Fruit fly (Drosophila melanogaster) whole organism, embryonic: ENCODE data around the gene Rpp14a.

Source experiments
- B-H2 ChIP-seq: fragments of 200-800 bp; sonication (Bioruptor generic); optimal IDR thresholded peaks from 2 replicates; lab custom pipeline; 2018; ENCODE audit warnings: missing biosample characterization, mild to moderate bottlenecking, missing genetic modification characterization
- CG10543 ChIP-seq: fragments of 200-800 bp; sonication (Bioruptor generic); optimal IDR thresholded peaks from 3 replicates; lab custom pipeline; 2017; ENCODE audit warnings: missing biosample characterization, mild to moderate bottlenecking, missing genetic modification characterization, moderate library complexity
- CG10979 ChIP-seq: fragments of 200-800 bp; sonication (Bioruptor generic); optimal IDR thresholded peaks from 2 replicates; lab custom pipeline; 2018; ENCODE audit warnings: missing biosample characterization, mild to moderate bottlenecking, missing genetic modification characterization, moderate library complexity
- CG12299 ChIP-seq: fragments of 200-800 bp; sonication (Bioruptor generic); optimal IDR thresholded peaks from 2 replicates; lab custom pipeline; 2018; ENCODE audit warnings: missing biosample characterization, mild to moderate bottlenecking, missing genetic modification characterization
- CG1233 ChIP-seq: fragments of 200-800 bp; sonication (Bioruptor generic); optimal IDR thresholded peaks from 4 replicates; lab custom pipeline; 2018; ENCODE audit warnings: missing biosample characterization, mild to moderate bottlenecking, missing genetic modification characterization
- CG12659 ChIP-seq: fragments of 200-800 bp; sonication (Bioruptor generic); optimal IDR thresholded peaks from 3 replicates; lab custom pipeline; 2017; ENCODE audit warnings: mild to moderate bottlenecking, missing biosample characterization, missing genetic modification reagents, missing genetic modification characterization
- CG13296 ChIP-seq: fragments of 200-800 bp; sonication (Bioruptor generic); optimal IDR thresholded peaks from 3 replicates; lab custom pipeline; 2018; ENCODE audit warnings: missing biosample characterization, mild to moderate bottlenecking, missing genetic modification characterization
- CG15479 ChIP-seq: fragments of 200-800 bp; sonication (Bioruptor generic); optimal IDR thresholded peaks from 3 replicates; lab custom pipeline; 2019; ENCODE audit warnings: missing biosample characterization, mild to moderate bottlenecking, missing genetic modification characterization, moderate library complexity
- CG1602 ChIP-seq: fragments of 200-800 bp; sonication (Bioruptor generic); optimal IDR thresholded peaks from 3 replicates; lab custom pipeline; 2016; ENCODE audit warnings: missing biosample characterization, missing genetic modification characterization
- CG18476 ChIP-seq: fragments of 200-800 bp; sonication (Bioruptor generic); optimal IDR thresholded peaks from 2 replicates; lab custom pipeline; 2016; ENCODE audit warnings: missing biosample characterization, mild to moderate bottlenecking, missing genetic modification characterization
- CG2199 ChIP-seq: fragments of 200-800 bp; sonication (Bioruptor generic); IDR thresholded peaks from 3 replicates; pipeline ENCODE4 v1.3.6; 2022; ENCODE audit warnings: missing biosample characterization, missing genetic modification characterization
- CG31365 ChIP-seq: fragments of 200-800 bp; sonication (Bioruptor generic); optimal IDR thresholded peaks from 2 replicates; lab custom pipeline; 2018; ENCODE audit warnings: missing biosample characterization, mild to moderate bottlenecking, missing genetic modification characterization
- CG34376 ChIP-seq: fragments of 200-800 bp; sonication (Bioruptor generic); optimal IDR thresholded peaks from 2 replicates; lab custom pipeline; 2018; ENCODE audit warnings: missing biosample characterization, mild to moderate bottlenecking, missing genetic modification characterization
- CG34422 ChIP-seq: fragments of 200-800 bp; sonication (Bioruptor generic); IDR thresholded peaks from 3 replicates; pipeline ENCODE4 v1.3.6; 2022; ENCODE audit warnings: missing biosample characterization, missing genetic modification characterization
- CG5245 ChIP-seq: fragments of 200-800 bp; sonication (Bioruptor generic); optimal IDR thresholded peaks from 3 replicates; lab custom pipeline; 2016; ENCODE audit warnings: missing biosample characterization, missing genetic modification characterization
- CG6254 ChIP-seq: fragments of 200-800 bp; sonication (Bioruptor generic); optimal IDR thresholded peaks from 3 replicates; lab custom pipeline; 2017; ENCODE audit warnings: mild to moderate bottlenecking, missing biosample characterization, missing genetic modification reagents, missing genetic modification characterization
- CG6813 ChIP-seq: fragments of 200-800 bp; sonication (Bioruptor generic); optimal IDR thresholded peaks from 2 replicates; lab custom pipeline; 2017; ENCODE audit warnings: missing biosample characterization, missing genetic modification characterization, mild to moderate bottlenecking, moderate library complexity, missing genetic modification reagents
- CG9437 ChIP-seq: fragments of 200-800 bp; sonication (Bioruptor generic); optimal IDR thresholded peaks from 2 replicates; lab custom pipeline; 2018; ENCODE audit warnings: missing biosample characterization, mild to moderate bottlenecking, missing genetic modification characterization
- Doc3 ChIP-seq: fragments of 200-800 bp; sonication (Bioruptor generic); IDR thresholded peaks from 3 replicates; pipeline ENCODE4 v1.3.6; 2022; ENCODE audit warnings: missing biosample characterization, missing genetic modification characterization; ENCODE audit not compliant: partially characterized antibody
- Drgx ChIP-seq: fragments of 200-800 bp; sonication (Bioruptor generic); IDR thresholded peaks from 2 replicates; pipeline ENCODE4 v1.3.6; 2022; ENCODE audit warnings: missing biosample characterization, missing genetic modification characterization
- H2.0 ChIP-seq: fragments of 200-800 bp; sonication (Bioruptor generic); IDR thresholded peaks from 2 replicates; pipeline ENCODE4 v1.3.6; 2022; ENCODE audit warnings: missing biosample characterization, missing genetic modification characterization
- HLH3B ChIP-seq: fragments of 200-800 bp; sonication (Bioruptor generic); IDR thresholded peaks from 2 replicates; pipeline ENCODE4 v1.3.6; 2022; ENCODE audit warnings: missing biosample characterization, missing genetic modification characterization
- Hr3 ChIP-seq: fragments of 200-800 bp; sonication (Bioruptor generic); optimal IDR thresholded peaks from 3 replicates; lab custom pipeline; 2016; ENCODE audit warnings: missing biosample characterization, missing genetic modification characterization
- MTF-1 ChIP-seq: fragments of 200-800 bp; sonication (Bioruptor generic); optimal IDR thresholded peaks from 2 replicates; lab custom pipeline; 2018; ENCODE audit warnings: missing biosample characterization, mild to moderate bottlenecking, missing genetic modification characterization, borderline replicate concordance
- NFAT ChIP-seq: fragments of 200-800 bp; sonication (Bioruptor generic); IDR thresholded peaks from 2 replicates; pipeline ENCODE4 v1.3.6; 2022; ENCODE audit warnings: missing biosample characterization, missing genetic modification characterization
- Neu2 ChIP-seq: fragments of 200-800 bp; sonication (Bioruptor generic); optimal IDR thresholded peaks from 3 replicates; lab custom pipeline; 2016; ENCODE audit warnings: missing biosample characterization, missing genetic modification characterization, borderline replicate concordance
- Ptx1 ChIP-seq: fragments of 200-800 bp; sonication (Bioruptor generic); IDR thresholded peaks from 2 replicates; pipeline ENCODE4 v1.3.6; 2022; ENCODE audit warnings: missing biosample characterization, missing genetic modification characterization
- Six4 ChIP-seq: fragments of 200-800 bp; sonication (Bioruptor generic); optimal IDR thresholded peaks from 2 replicates; lab custom pipeline; 2016; ENCODE audit warnings: missing biosample characterization, missing genetic modification characterization
- Ssrp ChIP-seq: fragments of 200-800 bp; sonication (Bioruptor generic); optimal IDR thresholded peaks from 2 replicates; lab custom pipeline; 2018; ENCODE audit warnings: missing biosample characterization, mild to moderate bottlenecking, missing genetic modification characterization, moderate library complexity
- Stat92E ChIP-seq, 3 experiments: fragments of >200 bp in 2 of 3; fragments of 200-800 bp in 1 of 3; sonication (Bioruptor generic) in 1 of 3; optimal IDR thresholded peaks; 2 replicates each; lab custom pipeline; 2017 to 2019; ENCODE audit warnings: missing biosample characterization in 3 of 3, missing genetic modification characterization in 3 of 3, mild to moderate bottlenecking in 1 of 3, moderate library complexity in 1 of 3
- ato ChIP-seq: fragments of 200-800 bp; sonication (Bioruptor generic); IDR thresholded peaks from 2 replicates; pipeline ENCODE4 v1.3.6; 2022; ENCODE audit warnings: missing biosample characterization, missing genetic modification characterization; ENCODE audit not compliant: partially characterized antibody
- caup ChIP-seq: fragments of 200-800 bp; sonication (Bioruptor generic); optimal IDR thresholded peaks from 3 replicates; lab custom pipeline; 2017; ENCODE audit warnings: missing biosample characterization, mild to moderate bottlenecking, missing genetic modification characterization, moderate library complexity; ENCODE audit not compliant: severe bottlenecking
- cg ChIP-seq: fragments of 200-800 bp; sonication (Bioruptor generic); optimal IDR thresholded peaks from 3 replicates; lab custom pipeline; 2019; ENCODE audit warnings: missing biosample characterization, mild to moderate bottlenecking, missing genetic modification characterization, moderate library complexity
- chm ChIP-seq: fragments of 200-800 bp; sonication (Bioruptor generic); IDR thresholded peaks from 2 replicates; pipeline ENCODE4 v1.3.6; 2022; ENCODE audit warnings: missing biosample characterization, missing genetic modification characterization
- en ChIP-seq: fragments of 200-800 bp; sonication (Bioruptor generic); optimal IDR thresholded peaks from 2 replicates; lab custom pipeline; 2016; ENCODE audit warnings: missing biosample characterization, missing genetic modification characterization
- fd64A ChIP-seq: fragments of 200-800 bp; sonication (Bioruptor generic); optimal IDR thresholded peaks from 3 replicates; lab custom pipeline; 2018; ENCODE audit warnings: missing biosample characterization, mild to moderate bottlenecking, missing genetic modification characterization
- gem ChIP-seq: fragments of 200-800 bp; sonication (Bioruptor generic); optimal IDR thresholded peaks from 2 replicates; lab custom pipeline; 2019; ENCODE audit warnings: missing biosample characterization, mild to moderate bottlenecking, missing genetic modification characterization, moderate library complexity
- ham ChIP-seq: fragments of 200-800 bp; sonication (Bioruptor generic); IDR thresholded peaks from 2 replicates; pipeline ENCODE4 v1.3.6; 2022; ENCODE audit warnings: missing biosample characterization, missing genetic modification characterization
- lilli ChIP-seq: fragments of 200-800 bp; sonication (Bioruptor generic); optimal IDR thresholded peaks from 3 replicates; lab custom pipeline; 2016; ENCODE audit warnings: missing biosample characterization, missing genetic modification characterization
- mirr ChIP-seq: fragments of 200-800 bp; sonication (Bioruptor generic); optimal IDR thresholded peaks from 3 replicates; lab custom pipeline; 2018; ENCODE audit warnings: missing biosample characterization, mild to moderate bottlenecking, missing genetic modification characterization
- repo ChIP-seq: fragments of 200-800 bp; sonication (Bioruptor generic); optimal IDR thresholded peaks from 2 replicates; lab custom pipeline; 2016; ENCODE audit warnings: missing biosample characterization, missing genetic modification characterization
- sc ChIP-seq, 3 experiments: fragments of >200 bp in 2 of 3; fragments of 200-800 bp in 1 of 3; sonication (Bioruptor generic) in 1 of 3; optimal IDR thresholded peaks; 2 replicates in 2 of 3; 3 replicates in 1 of 3; lab custom pipeline; 2017; ENCODE audit warnings: mild to moderate bottlenecking in 1 of 3, missing biosample characterization in 1 of 3, missing genetic modification characterization in 1 of 3, missing genetic modification reagents in 1 of 3
- schlank ChIP-seq: fragments of 200-800 bp; sonication (Bioruptor generic); optimal IDR thresholded peaks from 2 replicates; lab custom pipeline; 2018; ENCODE audit warnings: missing biosample characterization, mild to moderate bottlenecking, missing genetic modification characterization
- sob ChIP-seq: fragments of 200-800 bp; sonication (Bioruptor generic); IDR thresholded peaks from 2 replicates; pipeline ENCODE4 v1.3.6; 2022; ENCODE audit warnings: missing biosample characterization, missing genetic modification characterization
- stc ChIP-seq: fragments of 200-800 bp; sonication (Bioruptor generic); IDR thresholded peaks from 2 replicates; pipeline ENCODE4 v1.3.6; 2022; ENCODE audit warnings: missing biosample characterization, missing genetic modification characterization
- trh ChIP-seq: fragments of 200-800 bp; sonication (Bioruptor generic); optimal IDR thresholded peaks from 2 replicates; lab custom pipeline; 2016; ENCODE audit warnings: missing biosample characterization, missing genetic modification characterization
- unpg ChIP-seq: fragments of 200-800 bp; sonication (Bioruptor generic); optimal IDR thresholded peaks from 3 replicates; lab custom pipeline; 2018; ENCODE audit warnings: missing biosample characterization, mild to moderate bottlenecking, missing genetic modification characterization, moderate library complexity

The Rpp14a gene

DNA sequence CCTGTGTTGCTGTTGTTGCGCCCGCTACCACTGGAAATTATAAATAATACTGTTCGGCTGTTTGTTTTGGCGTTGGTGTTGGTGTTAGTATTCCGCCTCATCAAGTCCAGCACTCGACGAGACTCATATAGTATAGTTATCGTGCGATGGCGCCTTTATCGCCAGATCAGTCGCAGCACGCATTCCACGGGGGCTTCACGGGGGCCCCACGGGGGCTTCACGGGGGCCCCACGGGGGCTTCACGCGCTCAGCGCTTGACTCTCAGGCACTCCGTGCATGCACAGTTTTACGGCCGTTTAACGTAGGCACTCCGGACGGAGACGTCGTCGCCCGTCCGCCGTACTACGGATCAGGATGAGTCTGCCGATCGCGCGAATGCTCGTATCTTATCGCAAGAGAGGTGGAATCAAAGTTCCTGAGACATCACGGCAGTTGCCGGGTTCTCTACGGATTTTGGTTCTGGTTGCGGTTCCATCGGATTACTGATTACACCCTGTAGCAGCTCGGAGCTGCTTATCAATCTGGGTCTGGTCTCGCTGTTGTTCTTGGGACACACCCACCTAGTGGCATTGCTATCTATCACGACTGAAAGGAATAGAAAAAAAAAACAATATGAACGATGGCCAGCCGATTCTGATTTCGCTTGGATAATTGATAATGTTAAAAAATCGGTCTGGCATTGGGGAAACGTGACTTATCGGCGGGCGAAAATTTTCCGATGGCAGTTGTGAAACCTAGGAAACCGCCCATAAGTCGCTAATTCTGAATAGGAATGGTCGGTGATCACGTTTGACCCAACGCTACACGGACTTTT, 46.4 kb downstream of the Rpp14a start (continued):
- TF ChIP-seq Doc3 (GFP tag; lab: Robert Waterston, UW) (no peak), Ssrp (tag; lab: Kevin White, UChicago) (no peak), CG12659 (GFP tag; lab: Kevin White, UChicago) (no peak), sob (GFP tag; lab: Robert Waterston, UW) (no peak), Six4 (GFP tag; lab: Kevin White, UChicago) (no peak), CG12299 (tag; lab: Kevin White, UChicago) (no peak), CG13296 (peak; percentile 24), B-H2 (GFP tag; lab: Kevin White, UChicago) (no peak), ato (GFP tag; lab: Robert Waterston, UW) (no peak), cg (GFP tag; lab: Kevin White, UChicago) (peak; percentile 39), chm (GFP tag; lab: Robert Waterston, UW) (no peak), Neu2 (no peak), ham (GFP tag; lab: Robert Waterston, UW) (no peak), CG31365 (tag; lab: Kevin White, UChicago) (no peak), CG9437 (GFP tag; lab: Kevin White, UChicago) (peak; percentile 2), CG10543 (GFP tag; lab: Kevin White, UChicago) (peak; percentile 97), en (GFP tag; lab: Kevin White, UChicago) (no peak), mirr (peak; percentile 85), lilli (peak; percentile 4), H2.0 (GFP tag; lab: Robert Waterston, UW) (0 out of 2 replicates have a peak, but pooled peaks have one; percentile 19), CG1233 (GFP tag; lab: Kevin White, UChicago) (peak; percentile 0), unpg (GFP tag; lab: Kevin White, UChicago) (no peak), CG2199 (GFP tag; lab: Robert Waterston, UW) (peak; percentile 83; the same call in 2 of the 3 replicates), CG15479 (no peak), NFAT (GFP tag; lab: Robert Waterston, UW) (peak; percentile 33; the same call in 1 of the 2 replicates), fd64A (GFP tag; lab: Kevin White, UChicago) (no peak), Hr3 (no peak), CG6813 (GFP tag; lab: Kevin White, UChicago) (peak; percentile 18), CG18476 (GFP tag; lab: Kevin White, UChicago) (peak; percentile 93), CG5245 (GFP tag; lab: Kevin White, UChicago) (no peak), sc (optimal IDR thresholded peaks at IDR 0.05; lab: Kevin White, UChicago) (no peak), sc (GFP tag; optimal IDR thresholded peaks at IDR 0.05; lab: Kevin White, UChicago) (no peak), CG10979 (tag; lab: Kevin White, UChicago) (no peak), CG1602 (GFP tag; lab: Kevin White, UChicago) (no peak), trh (GFP tag; lab: Kevin White, UChicago) (no peak), gem (tag; lab: Kevin White, UChicago) (no peak), Stat92E (GFP tag; optimal IDR thresholded peaks at IDR 0.05; lab: Kevin White, UChicago) (no peak), repo (no peak), Ptx1 (GFP tag; lab: Robert Waterston, UW) (0 out of 2 replicates have a peak, but pooled peaks have one; percentile 20), MTF-1 (GFP tag; lab: Kevin White, UChicago) (peak; percentile 72), CG34376 (peak; percentile 97), CG6254 (peak; percentile 39), schlank (peak; percentile 10), HLH3B (GFP tag; lab: Robert Waterston, UW) (no peak), caup (GFP tag; lab: Kevin White, UChicago) (peak; percentile 12), stc (no peak), CG34422 (GFP tag; lab: Robert Waterston, UW) (no peak), Drgx (GFP tag; lab: Robert Waterston, UW) (0 out of 2 replicates have a peak, but pooled peaks have one; percentile 17)
